Worm (Caenorhabditis elegans) whole organism, L4 larva: ENCODE measurements around the gene eol-1.

ENCODE experiments used
- F10B5.3 ChIP-seq: sonication (generic microtip); optimal IDR thresholded peaks from 2 replicates; lab custom pipeline; 2016; ENCODE audit warnings: mild to moderate bottlenecking, missing genetic modification characterization, missing compliant biosample characterization
- F44E2.7 ChIP-seq: fragments of 200-800 bp; sonication (Bioruptor generic); IDR thresholded peaks from 2 replicates; pipeline ENCODE4 v2.1.2; 2022; ENCODE audit warnings: missing genetic modification characterization, missing compliant biosample characterization
- T20F7.1 ChIP-seq: fragments of 200-800 bp; sonication (Bioruptor generic); optimal IDR thresholded peaks from 2 replicates; lab custom pipeline; 2018; ENCODE audit warnings: mild to moderate bottlenecking, missing genetic modification characterization, missing compliant biosample characterization
- Y48G9A.11 ChIP-seq: fragments of 200-800 bp; sonication (Bioruptor generic); IDR thresholded peaks from 2 replicates; pipeline ENCODE4 v1.3.6; 2022; ENCODE audit warnings: missing genetic modification reagents, missing genetic modification characterization, missing compliant biosample characterization
- ZK337.2 ChIP-seq: fragments of 200-800 bp; sonication (Bioruptor generic); IDR thresholded peaks from 2 replicates; pipeline ENCODE4 v1.3.6; 2022; ENCODE audit warnings: missing genetic modification reagents, missing genetic modification characterization, missing compliant biosample characterization
- ZK546.5 ChIP-seq, 2 experiments: sonication (generic microtip); optimal IDR thresholded peaks; 2 replicates each; lab custom pipeline; 2017; ENCODE audit warnings: missing biosample characterization in 2 of 2, missing genetic modification characterization in 2 of 2
- aly-2 ChIP-seq: sonication (generic microtip); optimal IDR thresholded peaks from 2 replicates; lab custom pipeline; 2018; ENCODE audit warnings: missing biosample characterization, missing genetic modification characterization
- ama-1 ChIP-seq: fragments of 150-350 bp; optimal IDR thresholded peaks from 2 replicates; lab custom pipeline; 2014; ENCODE audit warnings: inconsistent platforms, mixed read lengths
- arid-1 ChIP-seq: fragments of 200-800 bp; sonication (Bioruptor generic); conservative IDR thresholded peaks from 2 replicates; pipeline ENCODE4 v1.3.6; 2022; ENCODE audit warnings: missing genetic modification reagents, missing genetic modification characterization, missing compliant biosample characterization
- attf-4 ChIP-seq: sonication (generic microtip); optimal IDR thresholded peaks from 3 replicates; lab custom pipeline; 2017; ENCODE audit warnings: missing biosample characterization, missing genetic modification characterization
- ceh-62 ChIP-seq: sonication (generic microtip); optimal IDR thresholded peaks from 2 replicates; lab custom pipeline; 2017; ENCODE audit warnings: missing biosample characterization, missing genetic modification characterization
- ces-1 ChIP-seq: fragments of 150-350 bp; sonication (generic microtip); optimal IDR thresholded peaks from 4 replicates; lab custom pipeline; 2014; ENCODE audit warnings: missing biosample characterization, missing genetic modification reagents, missing genetic modification characterization
- daf-16 ChIP-seq, 3 experiments: sonication (generic microtip); optimal IDR thresholded peaks; 2 replicates each; lab custom pipeline; 2016 to 2017; ENCODE audit warnings: missing genetic modification characterization in 3 of 3, missing genetic modification reagents in 3 of 3, mild to moderate bottlenecking in 2 of 3, missing compliant biosample characterization in 2 of 3, missing biosample characterization in 1 of 3, moderate library complexity in 1 of 3
- dmd-6 ChIP-seq: fragments of 200-800 bp; sonication (Bioruptor generic); IDR thresholded peaks from 2 replicates; pipeline ENCODE4 v1.3.6; 2022; ENCODE audit warnings: missing genetic modification reagents, missing genetic modification characterization, missing compliant biosample characterization
- dmd-8 ChIP-seq: fragments of 200-800 bp; sonication (Bioruptor generic); IDR thresholded peaks from 2 replicates; pipeline ENCODE4 v1.3.6; 2022; ENCODE audit warnings: missing genetic modification characterization, missing compliant biosample characterization
- dmd-9 ChIP-seq: fragments of 200-800 bp; sonication (Bioruptor generic); IDR thresholded peaks from 2 replicates; pipeline ENCODE4 v1.3.6; 2022; ENCODE audit warnings: missing genetic modification reagents, missing genetic modification characterization, missing compliant biosample characterization
- dpl-1 ChIP-seq: fragments of 150-350 bp; optimal IDR thresholded peaks from 2 replicates; lab custom pipeline; 2014; ENCODE audit warnings: missing biosample characterization, missing genetic modification reagents, missing genetic modification characterization
- dve-1 ChIP-seq: sonication (generic microtip); optimal IDR thresholded peaks from 2 replicates; lab custom pipeline; 2017; ENCODE audit warnings: antibody characterized with exemption, mild to moderate bottlenecking, missing genetic modification characterization, missing compliant biosample characterization; ENCODE audit not compliant: insufficient read depth
- egl-27 ChIP-seq: sonication (generic microtip); optimal IDR thresholded peaks from 3 replicates; lab custom pipeline; 2017; ENCODE audit warnings: missing biosample characterization, missing genetic modification reagents, missing genetic modification characterization
- egl-43 ChIP-seq: fragments of 200-800 bp; sonication (Bioruptor generic); IDR thresholded peaks from 2 replicates; pipeline ENCODE4 v1.3.6; 2022; ENCODE audit warnings: missing genetic modification reagents, missing genetic modification characterization, missing compliant biosample characterization
- gei-8 ChIP-seq: fragments of 200-800 bp; sonication (Bioruptor generic); optimal IDR thresholded peaks from 2 replicates; lab custom pipeline; 2018; ENCODE audit warnings: mild to moderate bottlenecking, missing genetic modification characterization, missing compliant biosample characterization
- hif-1 ChIP-seq, 2 experiments: sonication (generic microtip); optimal IDR thresholded peaks; 2 replicates each; lab custom pipeline; 2016 to 2017; ENCODE audit warnings: missing compliant biosample characterization in 2 of 2, missing genetic modification characterization in 2 of 2, missing genetic modification reagents in 2 of 2, missing genotype in 2 of 2, mild to moderate bottlenecking in 1 of 2
- hlh-11 ChIP-seq: fragments of 200-800 bp; sonication (Bioruptor generic); optimal IDR thresholded peaks from 2 replicates; lab custom pipeline; 2018; ENCODE audit warnings: mild to moderate bottlenecking, missing genetic modification characterization, missing compliant biosample characterization
- hlh-30 ChIP-seq: sonication (generic microtip); optimal IDR thresholded peaks from 2 replicates; lab custom pipeline; 2017; ENCODE audit warnings: antibody characterized with exemption, mild to moderate bottlenecking, missing genetic modification characterization, missing compliant biosample characterization; ENCODE audit not compliant: insufficient read depth
- hmg-1.1 ChIP-seq: fragments of 200-800 bp; sonication (Bioruptor generic); IDR thresholded peaks from 2 replicates; pipeline ENCODE4 v1.3.6; 2022; ENCODE audit warnings: missing genetic modification reagents, missing genetic modification characterization, missing compliant biosample characterization
- lim-7 ChIP-seq: fragments of 200-800 bp; sonication (Bioruptor generic); IDR thresholded peaks from 2 replicates; pipeline ENCODE4 v1.3.6; 2022; ENCODE audit warnings: missing genetic modification characterization, missing compliant biosample characterization
- lin-1 ChIP-seq: fragments of 200-800 bp; sonication (Bioruptor generic); IDR thresholded peaks from 2 replicates; pipeline ENCODE4 v1.3.6; 2022; ENCODE audit warnings: missing genetic modification reagents, missing genetic modification characterization, missing compliant biosample characterization
- lin-13 ChIP-seq: fragments of 150-350 bp; optimal IDR thresholded peaks from 2 replicates; lab custom pipeline; 2014; ENCODE audit warnings: missing biosample characterization, missing genetic modification reagents, missing genetic modification characterization
- lin-38 ChIP-seq: fragments of 200-800 bp; sonication (Bioruptor generic); IDR thresholded peaks from 2 replicates; pipeline ENCODE4 v1.3.6; 2022; ENCODE audit warnings: missing genetic modification reagents, missing genetic modification characterization, missing compliant biosample characterization
- lin-39 ChIP-seq: fragments of 150-350 bp; optimal IDR thresholded peaks from 2 replicates; lab custom pipeline; 2014; ENCODE audit warnings: missing biosample characterization, missing genetic modification reagents, missing genetic modification characterization
- lir-3 ChIP-seq: sonication (generic microtip); optimal IDR thresholded peaks from 2 replicates; lab custom pipeline; 2016; ENCODE audit warnings: mild to moderate bottlenecking, missing genetic modification characterization, missing compliant biosample characterization
- lsy-2 ChIP-seq, 2 experiments: fragments of 150-350 bp in 1 of 2; sonication (generic microtip) in 1 of 2; optimal IDR thresholded peaks; 2 replicates each; lab custom pipeline; 2014 to 2017; ENCODE audit warnings: missing biosample characterization in 2 of 2, missing genetic modification characterization in 2 of 2
- madf-5 ChIP-seq, 2 experiments: fragments of 200-800 bp; sonication (Bioruptor generic); IDR thresholded peaks; 2 replicates each; pipeline ENCODE4 v1.3.6; 2022; ENCODE audit warnings: missing compliant biosample characterization in 2 of 2, missing genetic modification characterization in 2 of 2
- mdt-29 ChIP-seq: fragments of 200-800 bp; sonication (Bioruptor generic); IDR thresholded peaks from 2 replicates; pipeline ENCODE4 v1.3.6; 2022; ENCODE audit warnings: missing genetic modification reagents, missing genetic modification characterization, missing compliant biosample characterization
- mxl-3 ChIP-seq: fragments of 200-800 bp; sonication (Bioruptor generic); optimal IDR thresholded peaks from 2 replicates; lab custom pipeline; 2018; ENCODE audit warnings: mild to moderate bottlenecking, missing genetic modification characterization, missing compliant biosample characterization
- nhr-102 ChIP-seq: sonication (generic microtip); optimal IDR thresholded peaks from 2 replicates; lab custom pipeline; 2016; ENCODE audit warnings: mild to moderate bottlenecking, missing genetic modification characterization, moderate library complexity, missing compliant biosample characterization
- nhr-111 ChIP-seq: fragments of 200-800 bp; sonication (Bioruptor generic); optimal IDR thresholded peaks from 2 replicates; lab custom pipeline; 2018; ENCODE audit warnings: mild to moderate bottlenecking, missing genetic modification characterization, missing compliant biosample characterization
- nhr-25 ChIP-seq: sonication (generic microtip); optimal IDR thresholded peaks from 2 replicates; lab custom pipeline; 2017; ENCODE audit warnings: missing genetic modification characterization, mild to moderate bottlenecking, missing compliant biosample characterization, antibody characterized with exemption, moderate library complexity, borderline replicate concordance; ENCODE audit not compliant: insufficient read depth
- nhr-28 ChIP-seq: fragments of 150-350 bp; optimal IDR thresholded peaks from 2 replicates; lab custom pipeline; 2014; ENCODE audit warnings: missing biosample characterization, missing genetic modification characterization
- nhr-6 ChIP-seq: fragments of 150-350 bp; optimal IDR thresholded peaks from 2 replicates; lab custom pipeline; 2014; ENCODE audit warnings: missing biosample characterization, missing genetic modification characterization
- pha-4 ChIP-seq, 2 experiments: fragments of 150-350 bp in 1 of 2; fragments of 200-800 bp in 1 of 2; sonication (Bioruptor generic) in 1 of 2; IDR thresholded peaks in 1 of 2; optimal IDR thresholded peaks in 1 of 2; 2 replicates each; pipeline versions ENCODE4 v1.3.6 to Lab custom; 2014 to 2022; ENCODE audit warnings: missing genetic modification characterization in 2 of 2, missing genetic modification reagents in 2 of 2, missing biosample characterization in 1 of 2, missing compliant biosample characterization in 1 of 2
- pqm-1 ChIP-seq: sonication (generic microtip); optimal IDR thresholded peaks from 2 replicates; lab custom pipeline; 2017; ENCODE audit warnings: missing biosample characterization, missing genetic modification characterization
- skn-1 ChIP-seq: fragments of 150-350 bp; optimal IDR thresholded peaks from 2 replicates; lab custom pipeline; 2014; ENCODE audit warnings: missing biosample characterization, missing genetic modification characterization
- snpc-1.2 ChIP-seq: fragments of 200-800 bp; sonication (Bioruptor generic); IDR thresholded peaks from 2 replicates; pipeline ENCODE4 v1.3.6; 2022; ENCODE audit warnings: missing genetic modification reagents, missing genetic modification characterization, missing compliant biosample characterization
- unc-130 ChIP-seq: sonication (generic microtip); optimal IDR thresholded peaks from 2 replicates; lab custom pipeline; 2016; ENCODE audit warnings: missing genetic modification reagents, missing genetic modification characterization, missing compliant biosample characterization
- vab-7 ChIP-seq: fragments of 200-800 bp; sonication (Bioruptor generic); IDR thresholded peaks from 2 replicates; pipeline ENCODE4 v1.3.6; 2022; ENCODE audit warnings: missing genetic modification reagents, missing genetic modification characterization, missing compliant biosample characterization
- zag-1 ChIP-seq: fragments of 150-350 bp; optimal IDR thresholded peaks from 2 replicates; lab custom pipeline; 2014; ENCODE audit warnings: missing biosample characterization, missing genetic modification characterization
- zfp-3 ChIP-seq: fragments of 200-800 bp; sonication (Bioruptor generic); conservative IDR thresholded peaks from 2 replicates; pipeline ENCODE4 v1.3.6; 2022; ENCODE audit warnings: missing genetic modification reagents, missing genetic modification characterization, missing compliant biosample characterization
- zip-11 ChIP-seq: fragments of 200-800 bp; sonication (Bioruptor generic); IDR thresholded peaks from 2 replicates; pipeline ENCODE4 v1.3.6; 2022; ENCODE audit warnings: missing genetic modification characterization, missing compliant biosample characterization
- zip-2 ChIP-seq: fragments of 150-350 bp; optimal IDR thresholded peaks from 2 replicates; lab custom pipeline; 2014; ENCODE audit warnings: missing biosample characterization, missing genetic modification characterization

Gene eol-1

DNA sequence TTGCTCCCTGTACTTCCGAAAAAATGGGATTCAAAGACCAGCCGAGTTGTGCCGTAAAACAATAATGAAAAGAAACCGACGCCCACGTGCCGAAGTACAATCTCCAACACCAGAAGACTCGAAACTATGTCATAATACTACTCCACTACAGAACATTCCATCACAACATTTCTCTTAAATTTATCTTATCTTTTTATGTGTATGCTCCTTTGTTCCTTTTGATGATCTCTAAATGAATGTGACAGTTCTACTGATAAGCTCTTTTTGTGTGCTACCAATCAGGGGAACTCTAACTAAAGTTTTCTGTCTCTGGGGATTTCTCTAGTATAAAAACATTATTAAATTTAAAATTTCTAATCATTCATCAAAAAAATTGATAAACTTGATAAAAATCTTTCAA, 6.1 kb upstream of the eol-1 start (continued):
- TF ChIP-seq ZK337.2 (GFP tag; lab: Robert Waterston, UW) = no peak
- TF ChIP-seq zag-1 (tag; lab: Kevin White, UChicago) = no peak
- peak; percentile 84 for TF ChIP-seq dve-1 (tag; lab: Kevin White, UChicago)
- TF ChIP-seq dmd-9 (GFP tag; lab: Robert Waterston, UW) = no peak
- no peak for TF ChIP-seq lin-13 (GFP tag; lab: Kevin White, UChicago)
- no peak for TF ChIP-seq aly-2 (tag; lab: Kevin White, UChicago)
- peak; percentile 46 for TF ChIP-seq T20F7.1 (GFP tag; lab: Kevin White, UChicago)
- no peak for TF ChIP-seq nhr-6 (tag; lab: Kevin White, UChicago)
- TF ChIP-seq daf-16 (GFP tag; optimal IDR thresholded peaks at IDR 0.05; lab: Kevin White, UChicago) = no peak
- peak; percentile 58 for TF ChIP-seq daf-16 (tag; optimal IDR thresholded peaks at IDR 0.05; lab: Kevin White, UChicago)
- TF ChIP-seq ceh-62 (tag; lab: Kevin White, UChicago) = no peak
- TF ChIP-seq ama-1 = no peak
- no peak for TF ChIP-seq dmd-8
- TF ChIP-seq nhr-28 = peak; percentile 88
- TF ChIP-seq mdt-29 = no peak
- no peak for TF ChIP-seq ZK546.5 (tag; optimal IDR thresholded peaks at IDR 0.05; lab: Kevin White, UChicago)
- TF ChIP-seq snpc-1.2 (GFP tag; lab: Robert Waterston, UW) = no peak
- no peak for TF ChIP-seq nhr-111 (GFP tag; lab: Kevin White, UChicago)
- TF ChIP-seq hlh-30 (tag; lab: Kevin White, UChicago) = peak; percentile 2
- TF ChIP-seq pqm-1 = peak; percentile 95
- 0 out of 2 replicates have a peak, but pooled peaks have one; percentile 9 for TF ChIP-seq arid-1 (GFP tag; lab: Robert Waterston, UW)
- peak in 1 of 2 experiments; percentile 56 for TF ChIP-seq hif-1 (tag; optimal IDR thresholded peaks at IDR 0.05; lab: Kevin White, UChicago)
- no peak for TF ChIP-seq gei-8
- no peak for TF ChIP-seq F44E2.7 (GFP tag; lab: Robert Waterston, UW)
- 0 out of 2 replicates have a peak, but pooled peaks have one; percentile 28 for TF ChIP-seq hmg-1.1 (GFP tag; lab: Robert Waterston, UW)
- TF ChIP-seq dpl-1 (GFP tag; lab: Kevin White, UChicago) = no peak
- no peak for TF ChIP-seq lir-3 (tag; lab: Kevin White, UChicago)
- peak; percentile 38 for TF ChIP-seq nhr-102
- no peak for TF ChIP-seq lsy-2 (tag; optimal IDR thresholded peaks at IDR 0.05; lab: Kevin White, UChicago)
- no peak for TF ChIP-seq madf-5 (GFP tag; IDR thresholded peaks at IDR 0.05; lab: Robert Waterston, UW)
- TF ChIP-seq dmd-6 (GFP tag; lab: Robert Waterston, UW) = peak; percentile 47; the same call in 1 of the 2 replicates
- TF ChIP-seq pha-4 (GFP tag; IDR thresholded peaks at IDR 0.05; lab: Robert Waterston, UW) = peak; percentile 50; the same call in 1 of the 2 replicates
- no peak for TF ChIP-seq pha-4 (tag; optimal IDR thresholded peaks at IDR 0.05; lab: Kevin White, UChicago)
- TF ChIP-seq nhr-25 (tag; lab: Kevin White, UChicago) = no peak
- peak; percentile 57 for TF ChIP-seq hlh-11
- no peak for TF ChIP-seq Y48G9A.11 (GFP tag; lab: Robert Waterston, UW)
- TF ChIP-seq skn-1 (tag; lab: Kevin White, UChicago) = no peak
- TF ChIP-seq F10B5.3 (tag; lab: Kevin White, UChicago) = no peak
- no peak for TF ChIP-seq zip-2 (tag; lab: Kevin White, UChicago)
- TF ChIP-seq vab-7 (GFP tag; lab: Robert Waterston, UW) = no peak
- no peak for TF ChIP-seq ces-1
- no peak for TF ChIP-seq lin-39 (tag; lab: Kevin White, UChicago)
- no peak for TF ChIP-seq unc-130 (GFP tag; lab: Kevin White, UChicago)
- no peak for TF ChIP-seq mxl-3 (GFP tag; lab: Kevin White, UChicago)
- peak; percentile 7; the same call in 1 of the 2 replicates for TF ChIP-seq lin-1 (GFP tag; lab: Robert Waterston, UW)
- TF ChIP-seq egl-27 (tag; lab: Kevin White, UChicago) = no peak
- TF ChIP-seq egl-43 (GFP tag; lab: Robert Waterston, UW) = no peak
- TF ChIP-seq lin-38 (GFP tag; lab: Robert Waterston, UW) = no peak; the same call in 1 of the 2 replicates
- TF ChIP-seq lim-7 (GFP tag; lab: Robert Waterston, UW) = 0 out of 2 replicates have a peak, but pooled peaks have one; percentile 9
- TF ChIP-seq attf-4 (tag; lab: Kevin White, UChicago) = no peak
- TF ChIP-seq zip-11 (GFP tag; lab: Robert Waterston, UW) = no peak
- TF ChIP-seq zfp-3 = 0 out of 2 replicates have a peak, but pooled peaks have one; percentile 63
